Fruit fly (Drosophila melanogaster) whole organism, embryonic: ENCODE measurements around the gene MCTS1.

Experiments
- Adf1 ChIP-seq: fragments of 200-800 bp; sonication (Bioruptor generic); IDR thresholded peaks from 2 replicates; pipeline ENCODE4 v1.3.6; 2022; ENCODE audit warnings: missing biosample characterization, missing genetic modification characterization
- B-H2 ChIP-seq: fragments of 200-800 bp; sonication (Bioruptor generic); optimal IDR thresholded peaks from 2 replicates; lab custom pipeline; 2018; ENCODE audit warnings: missing biosample characterization, mild to moderate bottlenecking, missing genetic modification characterization
- Bdp1 ChIP-seq: fragments of 200-800 bp; sonication (Bioruptor generic); optimal IDR thresholded peaks from 3 replicates; lab custom pipeline; 2016; ENCODE audit warnings: missing biosample characterization, missing genetic modification characterization
- CG1024 ChIP-seq: fragments of 200-800 bp; sonication (Bioruptor generic); IDR thresholded peaks from 2 replicates; pipeline ENCODE4 v1.3.6; 2022; ENCODE audit warnings: missing biosample characterization, missing genetic modification characterization
- CG10959 ChIP-seq: fragments of 200-800 bp; sonication (Bioruptor generic); IDR thresholded peaks from 2 replicates; pipeline ENCODE4 v1.3.6; 2022; ENCODE audit warnings: missing biosample characterization, missing genetic modification characterization
- CG12391 ChIP-seq: fragments of 200-800 bp; sonication (Bioruptor generic); optimal IDR thresholded peaks from 3 replicates; lab custom pipeline; 2018; ENCODE audit warnings: missing biosample characterization, mild to moderate bottlenecking, missing genetic modification characterization, moderate library complexity
- CG12659 ChIP-seq: fragments of 200-800 bp; sonication (Bioruptor generic); optimal IDR thresholded peaks from 3 replicates; lab custom pipeline; 2017; ENCODE audit warnings: mild to moderate bottlenecking, missing biosample characterization, missing genetic modification reagents, missing genetic modification characterization
- CG13894 ChIP-seq: fragments of 200-800 bp; sonication (Bioruptor generic); optimal IDR thresholded peaks from 3 replicates; lab custom pipeline; 2018; ENCODE audit warnings: missing biosample characterization, mild to moderate bottlenecking, missing genetic modification characterization, moderate library complexity
- CG17359 ChIP-seq: fragments of 200-800 bp; sonication (Bioruptor generic); optimal IDR thresholded peaks from 3 replicates; lab custom pipeline; 2018; ENCODE audit warnings: missing biosample characterization, mild to moderate bottlenecking, missing genetic modification characterization, moderate library complexity
- CG18011 ChIP-seq: fragments of 200-800 bp; sonication (Bioruptor generic); optimal IDR thresholded peaks from 2 replicates; lab custom pipeline; 2017; ENCODE audit warnings: missing biosample characterization, missing genetic modification characterization, mild to moderate bottlenecking, moderate library complexity, missing genotype
- CG18599 ChIP-seq: fragments of 200-800 bp; sonication (Bioruptor generic); optimal IDR thresholded peaks from 3 replicates; lab custom pipeline; 2017; ENCODE audit warnings: missing biosample characterization, missing genetic modification characterization, mild to moderate bottlenecking, moderate library complexity, missing genetic modification reagents
- CG31388 ChIP-seq: fragments of 200-800 bp; sonication (Bioruptor generic); optimal IDR thresholded peaks from 2 replicates; lab custom pipeline; 2016; ENCODE audit warnings: missing biosample characterization, missing genetic modification characterization
- CG4854 ChIP-seq: fragments of 200-800 bp; sonication (Bioruptor generic); optimal IDR thresholded peaks from 2 replicates; lab custom pipeline; 2016; ENCODE audit warnings: missing biosample characterization, missing genetic modification characterization, inconsistent platforms
- CG7745 ChIP-seq: fragments of 200-800 bp; sonication (Bioruptor generic); optimal IDR thresholded peaks from 2 replicates; lab custom pipeline; 2018; ENCODE audit warnings: missing biosample characterization, mild to moderate bottlenecking, missing genetic modification characterization, moderate library complexity
- Dip2 ChIP-seq: fragments of 200-800 bp; sonication (Bioruptor generic); IDR thresholded peaks from 2 replicates; pipeline ENCODE4 v1.3.6; 2022; ENCODE audit warnings: missing biosample characterization, missing genetic modification characterization
- E2f2 ChIP-seq: fragments of 200-800 bp; sonication (Bioruptor generic); IDR thresholded peaks from 2 replicates; pipeline ENCODE4 v1.3.6; 2022; ENCODE audit warnings: missing biosample characterization, missing genetic modification characterization
- Elba2 ChIP-seq: fragments of 200-800 bp; sonication (Bioruptor generic); optimal IDR thresholded peaks from 3 replicates; lab custom pipeline; 2016; ENCODE audit warnings: missing biosample characterization, missing genetic modification characterization
- Fer1 ChIP-seq: fragments of 200-800 bp; sonication (Bioruptor generic); optimal IDR thresholded peaks from 2 replicates; lab custom pipeline; 2017; ENCODE audit warnings: missing biosample characterization, mild to moderate bottlenecking, missing genetic modification characterization
- Fer2 ChIP-seq: fragments of 200-800 bp; sonication (Bioruptor generic); optimal IDR thresholded peaks from 2 replicates; lab custom pipeline; 2018; ENCODE audit warnings: missing biosample characterization, mild to moderate bottlenecking, missing genetic modification characterization, moderate library complexity
- Hmr ChIP-seq: fragments of 200-800 bp; sonication (Bioruptor generic); optimal IDR thresholded peaks from 3 replicates; lab custom pipeline; 2017; ENCODE audit warnings: mild to moderate bottlenecking, missing biosample characterization, missing genetic modification reagents, missing genetic modification characterization
- Mad ChIP-seq: fragments of 200-800 bp; sonication (Bioruptor generic); optimal IDR thresholded peaks from 2 replicates; lab custom pipeline; 2016; ENCODE audit warnings: missing biosample characterization, missing genetic modification characterization
- Max ChIP-seq: fragments of 200-800 bp; sonication (Bioruptor generic); optimal IDR thresholded peaks from 2 replicates; lab custom pipeline; 2016; ENCODE audit warnings: missing biosample characterization, mild to moderate bottlenecking, missing genetic modification characterization
- Mes4 ChIP-seq: fragments of 200-800 bp; sonication (Bioruptor generic); optimal IDR thresholded peaks from 2 replicates; lab custom pipeline; 2016; ENCODE audit warnings: missing biosample characterization, missing genetic modification characterization
- NFAT ChIP-seq: fragments of 200-800 bp; sonication (Bioruptor generic); IDR thresholded peaks from 2 replicates; pipeline ENCODE4 v1.3.6; 2022; ENCODE audit warnings: missing biosample characterization, missing genetic modification characterization
- Neu2 ChIP-seq: fragments of 200-800 bp; sonication (Bioruptor generic); optimal IDR thresholded peaks from 3 replicates; lab custom pipeline; 2016; ENCODE audit warnings: missing biosample characterization, missing genetic modification characterization, borderline replicate concordance
- Oaz ChIP-seq: fragments of 200-800 bp; sonication (Bioruptor generic); IDR thresholded peaks from 2 replicates; pipeline ENCODE4 v1.3.6; 2022; ENCODE audit warnings: missing biosample characterization, missing genetic modification characterization
- Pdp1 ChIP-seq, 2 experiments: fragments of 200-800 bp; sonication (Bioruptor generic); optimal IDR thresholded peaks; 3 replicates each; lab custom pipeline; 2016; ENCODE audit warnings: missing biosample characterization in 2 of 2, missing genetic modification characterization in 2 of 2, mild to moderate bottlenecking in 1 of 2, moderate library complexity in 1 of 2
- Ptx1 ChIP-seq: fragments of 200-800 bp; sonication (Bioruptor generic); IDR thresholded peaks from 2 replicates; pipeline ENCODE4 v1.3.6; 2022; ENCODE audit warnings: missing biosample characterization, missing genetic modification characterization
- Sin3A ChIP-seq: fragments of >200 bp; optimal IDR thresholded peaks from 2 replicates; lab custom pipeline; 2018
- Vsx1 ChIP-seq: fragments of 200-800 bp; sonication (Bioruptor generic); optimal IDR thresholded peaks from 2 replicates; lab custom pipeline; 2017; ENCODE audit warnings: missing biosample characterization, mild to moderate bottlenecking, missing genetic modification characterization, missing genetic modification reagents
- bbx ChIP-seq: fragments of 200-800 bp; sonication (Bioruptor generic); IDR thresholded peaks from 2 replicates; pipeline ENCODE4 v1.3.6; 2022; ENCODE audit warnings: missing biosample characterization, missing genetic modification characterization; ENCODE audit not compliant: partially characterized antibody
- br ChIP-seq: fragments of >200 bp; optimal IDR thresholded peaks from 2 replicates; lab custom pipeline; 2017
- chif ChIP-seq, 2 experiments: fragments of 200-800 bp; sonication (Bioruptor generic); optimal IDR thresholded peaks; 3 replicates each; lab custom pipeline; 2016; ENCODE audit warnings: missing biosample characterization in 2 of 2, missing genetic modification characterization in 2 of 2
- chn ChIP-seq: fragments of 200-800 bp; sonication (Bioruptor generic); optimal IDR thresholded peaks from 2 replicates; lab custom pipeline; 2016; ENCODE audit warnings: missing biosample characterization, missing genetic modification characterization
- crol ChIP-seq: fragments of 200-800 bp; sonication (Bioruptor generic); IDR thresholded peaks from 2 replicates; pipeline ENCODE4 v1.3.6; 2022; ENCODE audit warnings: missing biosample characterization, missing genetic modification characterization
- ems ChIP-seq: fragments of 200-800 bp; sonication (Bioruptor generic); optimal IDR thresholded peaks from 3 replicates; lab custom pipeline; 2016; ENCODE audit warnings: missing biosample characterization, missing genetic modification characterization
- eyg ChIP-seq: fragments of 200-800 bp; sonication (Bioruptor generic); optimal IDR thresholded peaks from 3 replicates; lab custom pipeline; 2016; ENCODE audit warnings: missing biosample characterization, missing genetic modification characterization
- ftz-f1 ChIP-seq: fragments of 200-800 bp; sonication (Bioruptor generic); optimal IDR thresholded peaks from 2 replicates; lab custom pipeline; 2016; ENCODE audit warnings: missing biosample characterization, missing genetic modification characterization
- gsb ChIP-seq: fragments of 200-800 bp; sonication (Bioruptor generic); IDR thresholded peaks from 2 replicates; pipeline ENCODE4 v1.3.6; 2022; ENCODE audit warnings: missing biosample characterization, missing genetic modification characterization
- kni ChIP-seq: fragments of 200-800 bp; sonication (Bioruptor generic); optimal IDR thresholded peaks from 3 replicates; lab custom pipeline; 2017; ENCODE audit warnings: mild to moderate bottlenecking, missing biosample characterization, missing genetic modification reagents, missing genetic modification characterization
- lola ChIP-seq, 3 experiments: fragments of >200 bp in 2 of 3; fragments of 200-800 bp in 1 of 3; sonication (Bioruptor generic) in 1 of 3; optimal IDR thresholded peaks; 2 replicates each; lab custom pipeline; 2017 to 2019; ENCODE audit warnings: missing biosample characterization in 3 of 3, missing genetic modification characterization in 3 of 3, mild to moderate bottlenecking in 1 of 3, moderate library complexity in 1 of 3
- otp ChIP-seq: fragments of 200-800 bp; sonication (Bioruptor generic); IDR thresholded peaks from 3 replicates; pipeline ENCODE4, ENCODE4 v1.3.6; 2022; ENCODE audit warnings: missing biosample characterization, missing genetic modification characterization
- pb ChIP-seq: fragments of 200-800 bp; sonication (Bioruptor generic); optimal IDR thresholded peaks from 3 replicates; lab custom pipeline; 2016; ENCODE audit warnings: missing biosample characterization, missing genetic modification characterization
- pnt ChIP-seq: fragments of 200-800 bp; sonication (Bioruptor generic); optimal IDR thresholded peaks from 3 replicates; lab custom pipeline; 2016; ENCODE audit warnings: missing biosample characterization, missing genetic modification characterization
- pzg ChIP-seq: fragments of 200-800 bp; sonication (Bioruptor generic); optimal IDR thresholded peaks from 3 replicates; lab custom pipeline; 2018; ENCODE audit warnings: missing biosample characterization, mild to moderate bottlenecking, missing genetic modification characterization, moderate library complexity
- run ChIP-seq: fragments of 200-800 bp; sonication (Bioruptor generic); optimal IDR thresholded peaks from 3 replicates; lab custom pipeline; 2018; ENCODE audit warnings: missing biosample characterization, mild to moderate bottlenecking, missing genetic modification characterization
- sob ChIP-seq: fragments of 200-800 bp; sonication (Bioruptor generic); IDR thresholded peaks from 2 replicates; pipeline ENCODE4 v1.3.6; 2022; ENCODE audit warnings: missing biosample characterization, missing genetic modification characterization
- tgo ChIP-seq: fragments of 200-800 bp; sonication (Bioruptor generic); IDR thresholded peaks from 3 replicates; pipeline ENCODE4 v1.3.6; 2022; ENCODE audit warnings: missing biosample characterization, missing genetic modification characterization
- tio ChIP-seq: fragments of 200-800 bp; sonication (Bioruptor generic); optimal IDR thresholded peaks from 2 replicates; lab custom pipeline; 2017; ENCODE audit warnings: missing biosample characterization, missing genetic modification characterization, inconsistent platforms
- ttk ChIP-seq: fragments of 200-800 bp; sonication (Bioruptor generic); IDR thresholded peaks from 2 replicates; pipeline ENCODE4 v2.1.2; 2022; ENCODE audit warnings: missing biosample characterization, missing genetic modification characterization
- unc-4 ChIP-seq: fragments of 200-800 bp; sonication (Bioruptor generic); IDR thresholded peaks from 2 replicates; pipeline ENCODE4 v1.3.6; 2022; ENCODE audit warnings: missing biosample characterization, missing genetic modification characterization; ENCODE audit not compliant: partially characterized antibody

The MCTS1 gene

dm6 chrX:6031692-6032091 is 6.0 kb upstream of the MCTS1 start (continued):
- TF ChIP-seq CG31388 (peak; percentile 25), CG10959 (GFP tag; lab: Robert Waterston, UW) (peak; percentile 79), gsb (GFP tag; lab: Robert Waterston, UW) (no peak), chn (GFP tag; lab: Kevin White, UChicago) (peak; percentile 81), CG1024 (GFP tag; lab: Robert Waterston, UW) (peak; percentile 64), unc-4 (GFP tag; lab: Robert Waterston, UW) (no peak), Mes4 (peak; percentile 56), pzg (GFP tag; lab: Kevin White, UChicago) (no peak), CG18599 (GFP tag; lab: Kevin White, UChicago) (peak; percentile 90), Fer2 (peak; percentile 43), crol (GFP tag; lab: Robert Waterston, UW) (peak; percentile 75), CG17359 (tag; lab: Kevin White, UChicago) (peak; percentile 79), Max (GFP tag; lab: Kevin White, UChicago) (peak; percentile 44), tgo (GFP tag; lab: Robert Waterston, UW) (peak; percentile 72), Bdp1 (GFP tag; lab: Kevin White, UChicago) (peak; percentile 56), Dip2 (no peak), Elba2 (GFP tag; lab: Kevin White, UChicago) (no peak), E2f2 (GFP tag; lab: Robert Waterston, UW) (peak; percentile 32; the same call in 1 of the 2 replicates), bbx (GFP tag; lab: Robert Waterston, UW) (no peak), Pdp1 (GFP tag; optimal IDR thresholded peaks at IDR 0.05; lab: Kevin White, UChicago) (peak; percentile 71 to 74), ftz-f1 (GFP tag; lab: Kevin White, UChicago) (no peak), CG4854 (peak; percentile 21), otp (GFP tag; lab: Robert Waterston, UW) (peak; percentile 84), Sin3A (lab: Kevin White, UChicago) (no peak), sob (peak; percentile 75), CG12391 (tag; lab: Kevin White, UChicago) (peak; percentile 81), ems (GFP tag; lab: Kevin White, UChicago) (peak; percentile 41), Vsx1 (GFP tag; lab: Kevin White, UChicago) (peak; percentile 47), chif (GFP tag; optimal IDR thresholded peaks at IDR 0.05; lab: Kevin White, UChicago) (peak; percentile 68 to 88), run (peak; percentile 61), Hmr (GFP tag; lab: Kevin White, UChicago) (peak; percentile 76), tio (GFP tag; lab: Kevin White, UChicago) (peak; percentile 66), Adf1 (GFP tag; lab: Robert Waterston, UW) (peak; percentile 27; the same call in 1 of the 2 replicates), NFAT (GFP tag; lab: Robert Waterston, UW) (no peak), CG18011 (GFP tag; lab: Kevin White, UChicago) (no peak), Oaz (GFP tag; lab: Robert Waterston, UW) (peak; percentile 71), lola (GFP tag; optimal IDR thresholded peaks at IDR 0.05; lab: Kevin White, UChicago) (peak in 1 of 3 experiments; percentile 82), CG7745 (tag; lab: Kevin White, UChicago) (no peak), br (lab: Kevin White, UChicago) (no peak), ttk (GFP tag; lab: Robert Waterston, UW) (peak; percentile 70), eyg (peak; percentile 53), CG12659 (GFP tag; lab: Kevin White, UChicago) (peak; percentile 69), CG13894 (tag; lab: Kevin White, UChicago) (peak; percentile 15), Mad (GFP tag; lab: Kevin White, UChicago) (peak; percentile 44), B-H2 (GFP tag; lab: Kevin White, UChicago) (peak; percentile 43), pnt (GFP tag; lab: Kevin White, UChicago) (peak; percentile 85), Ptx1 (GFP tag; lab: Robert Waterston, UW) (peak; percentile 80), kni (GFP tag; lab: Kevin White, UChicago) (peak; percentile 23), pb (GFP tag; lab: Kevin White, UChicago) (peak; percentile 63), Fer1 (peak; percentile 86), Neu2 (GFP tag; lab: Kevin White, UChicago) (peak; percentile 23)
